Worm (Caenorhabditis elegans) whole organism, young adult: ENCODE data around the gene B0244.17.

Experiments used
- T26A5.8 ChIP-seq: sonication (generic microtip); optimal IDR thresholded peaks from 2 replicates; lab custom pipeline; 2016; ENCODE audit warnings: missing genetic modification characterization, missing compliant biosample characterization
- Y53G8AR.9 ChIP-seq: fragments of 200-800 bp; sonication (Bioruptor generic); conservative IDR thresholded peaks from 2 replicates; pipeline ENCODE4 v1.3.6; 2022; ENCODE audit warnings: missing genetic modification reagents, missing genetic modification characterization, missing compliant biosample characterization
- Y56A3A.18 ChIP-seq: fragments of 200-800 bp; sonication (Bioruptor generic); IDR thresholded peaks from 2 replicates; pipeline ENCODE4 v1.3.6; 2022; ENCODE audit warnings: missing genetic modification reagents, missing genetic modification characterization, missing compliant biosample characterization
- egl-18 ChIP-seq: fragments of 200-800 bp; sonication (Bioruptor generic); IDR thresholded peaks from 2 replicates; pipeline ENCODE4 v1.3.6; 2022; ENCODE audit warnings: missing genetic modification reagents, missing genetic modification characterization, missing compliant biosample characterization
- ets-4 ChIP-seq: fragments of 200-800 bp; sonication (Bioruptor generic); optimal IDR thresholded peaks from 2 replicates; lab custom pipeline; 2018; ENCODE audit warnings: mild to moderate bottlenecking, missing genetic modification characterization, missing compliant biosample characterization
- lin-40 ChIP-seq: sonication (generic microtip); optimal IDR thresholded peaks from 2 replicates; lab custom pipeline; 2016; ENCODE audit warnings: missing genetic modification characterization, mild to moderate bottlenecking, missing compliant biosample characterization, missing genotype, missing genetic modification reagents
- snpc-4 ChIP-seq, 5 experiments: fragments of 150-350 bp in 1 of 5; sonication (generic microtip) in 4 of 5; optimal IDR thresholded peaks; 2 replicates each; lab custom pipeline; 2014 to 2018; ENCODE audit warnings: missing genetic modification characterization in 5 of 5, missing biosample characterization in 3 of 5, antibody characterized with exemption in 2 of 5, mild to moderate bottlenecking in 2 of 5, missing compliant biosample characterization in 2 of 5, missing genotype in 2 of 5, moderate library complexity in 2 of 5, missing genetic modification reagents in 1 of 5

DNA sequence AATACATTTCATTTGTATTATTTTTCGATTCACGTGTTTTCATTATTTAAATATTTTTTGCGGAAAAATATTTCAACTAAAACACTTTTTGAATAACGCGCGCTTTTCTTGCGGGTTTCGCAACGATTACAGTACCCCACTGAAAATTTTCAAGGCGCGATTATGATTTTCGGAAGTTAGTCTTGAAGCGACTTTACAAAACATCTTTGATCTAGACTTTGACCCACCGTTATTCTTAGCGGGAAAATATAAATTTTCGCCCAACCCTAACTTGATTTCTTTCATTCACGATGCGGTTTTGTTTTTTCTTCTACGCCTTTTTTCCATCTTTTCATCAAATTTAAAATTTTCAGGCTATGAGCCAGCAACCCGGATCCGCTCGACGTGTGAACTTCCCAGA lies 5.2 kb upstream of the B0244.17 start, which contains the start of gene egg-1:
- TF ChIP-seq Y53G8AR.9 (GFP tag; lab: Robert Waterston, UW): peak; percentile 44; the same call in 1 of the 2 replicates
- no peak for TF ChIP-seq T26A5.8 (tag; lab: Kevin White, UChicago)
- peak; percentile 40 for TF ChIP-seq snpc-4 (GFP tag; optimal IDR thresholded peaks at IDR 0.05; lab: Kevin White, UChicago)
- peak in 3 of 4 experiments; percentile 8 to 60 (median 59) for TF ChIP-seq snpc-4 (tag; optimal IDR thresholded peaks at IDR 0.05; lab: Kevin White, UChicago)
- TF ChIP-seq Y56A3A.18 (GFP tag; lab: Robert Waterston, UW): no peak
- no peak for TF ChIP-seq egl-18 (GFP tag; lab: Robert Waterston, UW)
- no peak for TF ChIP-seq ets-4 (GFP tag; lab: Kevin White, UChicago)
- TF ChIP-seq lin-40 (tag; lab: Kevin White, UChicago): no peak
